Worm (Caenorhabditis elegans) whole organism, L1 larva: ENCODE results near the gene Y51H7C.41.

Experiments
- C04F5.9 ChIP-seq: sonication (generic microtip); optimal IDR thresholded peaks from 2 replicates; lab custom pipeline; 2016; ENCODE audit warnings: missing genetic modification characterization, missing compliant biosample characterization
- aha-1 ChIP-seq: fragments of 150-350 bp; optimal IDR thresholded peaks from 2 replicates; lab custom pipeline; 2014; ENCODE audit warnings: missing biosample characterization, missing genetic modification characterization
- aly-2 ChIP-seq: fragments of 150-350 bp; optimal IDR thresholded peaks from 2 replicates; lab custom pipeline; 2014; ENCODE audit warnings: missing biosample characterization, missing genetic modification characterization
- blmp-1 ChIP-seq: fragments of 150-350 bp; optimal IDR thresholded peaks from 2 replicates; lab custom pipeline; 2014; ENCODE audit warnings: missing biosample characterization, missing genetic modification characterization
- dsc-1 ChIP-seq: sonication (generic microtip); optimal IDR thresholded peaks from 2 replicates; lab custom pipeline; 2016; ENCODE audit warnings: mild to moderate bottlenecking, missing genetic modification characterization, missing compliant biosample characterization
- efl-1 ChIP-seq, 4 experiments: fragments of 150-350 bp; optimal IDR thresholded peaks in 3 of 4; peaks in 1 of 4; 1 replicate in 1 of 4; 2 replicates in 3 of 4; lab custom pipeline; 2014; ENCODE audit warnings: missing biosample characterization in 2 of 4, missing genetic modification characterization in 2 of 4, missing genetic modification reagents in 2 of 4
- egl-13 ChIP-seq: sonication (generic microtip); optimal IDR thresholded peaks from 2 replicates; lab custom pipeline; 2016; ENCODE audit warnings: missing genotype, missing genetic modification reagents, missing genetic modification characterization, missing compliant biosample characterization
- hpl-2 ChIP-seq: fragments of 150-350 bp; optimal IDR thresholded peaks from 2 replicates; lab custom pipeline; 2014; ENCODE audit warnings: missing biosample characterization, missing genetic modification reagents, missing genetic modification characterization
- mef-2 ChIP-seq: fragments of 150-350 bp; optimal IDR thresholded peaks from 2 replicates; lab custom pipeline; 2014; ENCODE audit warnings: missing biosample characterization, missing genetic modification characterization
- tbx-2 ChIP-seq: sonication (generic microtip); optimal IDR thresholded peaks from 2 replicates; lab custom pipeline; 2016; ENCODE audit warnings: missing genetic modification characterization, missing compliant biosample characterization

DNA sequence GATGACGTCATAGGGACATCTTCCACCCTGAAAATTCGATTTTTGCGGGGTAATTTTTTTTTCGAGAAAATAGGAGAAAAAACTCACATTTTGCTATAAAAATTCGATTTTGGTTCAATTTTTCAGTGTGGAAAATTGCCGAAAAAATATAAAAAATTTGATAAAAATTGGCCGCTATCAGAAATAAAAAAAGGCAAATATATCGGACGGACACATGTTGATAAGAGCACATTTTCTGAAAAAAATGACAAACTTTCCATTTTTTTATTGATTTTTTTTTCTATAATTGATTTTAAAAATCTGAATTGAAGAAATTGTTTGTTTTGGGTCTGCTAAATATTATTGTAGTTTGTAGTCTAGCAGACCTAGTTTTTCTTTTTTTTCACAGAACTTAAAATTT is 47.6 kb upstream of the Y51H7C.41 start, which contains the start of gene C13A10.1:
- TF ChIP-seq C04F5.9: no peak
- no peak for TF ChIP-seq aly-2 (tag; lab: Kevin White, UChicago)
- no peak for TF ChIP-seq aha-1 (tag; lab: Kevin White, UChicago)
- TF ChIP-seq mef-2: no peak
- no peak for TF ChIP-seq blmp-1 (tag; lab: Kevin White, UChicago)
- no peak for TF ChIP-seq dsc-1 (tag; lab: Kevin White, UChicago)
- TF ChIP-seq efl-1 (optimal IDR thresholded peaks at IDR 0.05; lab: Kevin White, UChicago): no peak
- no peak for TF ChIP-seq efl-1 (GFP tag; optimal IDR thresholded peaks at IDR 0.05 in 1 of 2; lab: Kevin White, UChicago)
- no peak for TF ChIP-seq hpl-2 (GFP tag; lab: Kevin White, UChicago)
- no peak for TF ChIP-seq tbx-2 (tag; lab: Kevin White, UChicago)
- no peak for TF ChIP-seq egl-13 (tag; lab: Kevin White, UChicago)
